Fruit fly (Drosophila melanogaster) whole organism, adult: ENCODE results near the gene CG32117.

Source experiments
- CG1620 ChIP-seq: fragments of 200-800 bp; sonication (Bioruptor generic); optimal IDR thresholded peaks from 2 replicates; lab custom pipeline; 2016; ENCODE audit warnings: missing biosample characterization, missing genetic modification characterization
- CG33017 ChIP-seq: fragments of 200-800 bp; sonication (Bioruptor generic); optimal IDR thresholded peaks from 2 replicates; lab custom pipeline; 2018; ENCODE audit warnings: missing biosample characterization, mild to moderate bottlenecking, missing genetic modification characterization, moderate library complexity
- CG5204 ChIP-seq: fragments of 200-800 bp; sonication (Bioruptor generic); optimal IDR thresholded peaks from 2 replicates; lab custom pipeline; 2016; ENCODE audit warnings: missing biosample characterization, missing genetic modification characterization
- Hr96 ChIP-seq: fragments of 200-800 bp; sonication (Bioruptor generic); optimal IDR thresholded peaks from 2 replicates; lab custom pipeline; 2016; ENCODE audit warnings: missing biosample characterization, missing genetic modification characterization
- Mnt ChIP-seq: fragments of 200-800 bp; sonication (Bioruptor generic); optimal IDR thresholded peaks from 2 replicates; lab custom pipeline; 2016; ENCODE audit warnings: missing biosample characterization, mild to moderate bottlenecking, missing genetic modification characterization
- cic ChIP-seq: fragments of 200-800 bp; sonication (Bioruptor generic); optimal IDR thresholded peaks from 2 replicates; lab custom pipeline; 2017; ENCODE audit warnings: missing biosample characterization, mild to moderate bottlenecking, missing genetic modification characterization, moderate library complexity
- cnc ChIP-seq, 2 experiments: fragments of >200 bp; optimal IDR thresholded peaks; 2 replicates each; lab custom pipeline; 2017
- ovo ChIP-seq: fragments of 200-800 bp; sonication (Bioruptor generic); optimal IDR thresholded peaks from 2 replicates; lab custom pipeline; 2016; ENCODE audit warnings: missing biosample characterization, missing genetic modification characterization
- tj ChIP-seq: fragments of 200-800 bp; sonication (Bioruptor generic); optimal IDR thresholded peaks from 3 replicates; lab custom pipeline; 2017; ENCODE audit warnings: missing biosample characterization, mild to moderate bottlenecking, missing genetic modification characterization, moderate library complexity
- toe ChIP-seq: fragments of 200-800 bp; sonication (Bioruptor generic); optimal IDR thresholded peaks from 2 replicates; lab custom pipeline; 2016; ENCODE audit warnings: missing biosample characterization, missing genetic modification characterization

dm6 chr3L:12874211-12874610 lies 29.3 kb downstream of the CG32117 start:
- no peak for TF ChIP-seq cic (GFP tag; lab: Kevin White, UChicago)
- no peak for TF ChIP-seq CG5204 (GFP tag; lab: Kevin White, UChicago)
- TF ChIP-seq CG1620 (GFP tag; lab: Kevin White, UChicago) = no peak
- no peak for TF ChIP-seq CG33017 (tag; lab: Kevin White, UChicago)
- TF ChIP-seq toe (GFP tag; lab: Kevin White, UChicago) = no peak
- no peak for TF ChIP-seq Hr96
- TF ChIP-seq Mnt (GFP tag; lab: Kevin White, UChicago) = no peak
- no peak for TF ChIP-seq ovo (GFP tag; lab: Kevin White, UChicago)
- no peak for TF ChIP-seq cnc (optimal IDR thresholded peaks at IDR 0.05; lab: Kevin White, UChicago)
- no peak for TF ChIP-seq tj (GFP tag; lab: Kevin White, UChicago)
